Worm (Caenorhabditis elegans): ENCODE results near the gene M57.2.

DNA sequence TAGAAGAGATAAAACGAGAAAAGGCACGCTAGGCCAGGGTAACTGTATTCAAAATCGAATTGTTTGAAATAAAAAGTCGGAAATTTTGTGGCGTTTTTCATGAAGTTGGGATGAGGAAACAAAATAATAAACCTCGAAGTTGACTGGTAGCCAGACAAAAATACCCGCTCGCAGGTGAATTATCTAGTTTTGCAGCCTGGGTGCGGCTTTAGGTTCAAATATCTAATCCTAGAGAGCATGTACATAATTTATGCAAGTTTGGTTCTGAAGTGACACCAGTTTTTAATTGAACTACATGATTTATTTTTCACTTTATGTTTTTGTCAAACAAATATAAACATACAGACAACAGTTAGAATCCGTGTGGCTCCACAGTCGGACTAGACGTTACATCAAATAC is 45.4 kb upstream of the M57.2 start, which contains the start of gene srz-37:
- TF ChIP-seq ztf-18 (tag; optimal IDR thresholded peaks at IDR 0.05) = no peak
- no peak for TF ChIP-seq bed-2 (GFP tag; IDR thresholded peaks at IDR 0.05)
- no peak for TF ChIP-seq somi-1 (GFP tag; optimal IDR thresholded peaks at IDR 0.05)
- TF ChIP-seq nhr-80 (tag; optimal IDR thresholded peaks at IDR 0.05) = no peak
- TF ChIP-seq ama-1 (optimal IDR thresholded peaks at IDR 0.05) = no peak
- no peak for TF ChIP-seq ama-1 (GFP tag; optimal IDR thresholded peaks at IDR 0.05)
- no peak for TF ChIP-seq egl-44 (GFP tag; IDR thresholded peaks at IDR 0.05)
